Fruit fly (Drosophila melanogaster): ENCODE results near the gene skd.

The skd gene

DNA sequence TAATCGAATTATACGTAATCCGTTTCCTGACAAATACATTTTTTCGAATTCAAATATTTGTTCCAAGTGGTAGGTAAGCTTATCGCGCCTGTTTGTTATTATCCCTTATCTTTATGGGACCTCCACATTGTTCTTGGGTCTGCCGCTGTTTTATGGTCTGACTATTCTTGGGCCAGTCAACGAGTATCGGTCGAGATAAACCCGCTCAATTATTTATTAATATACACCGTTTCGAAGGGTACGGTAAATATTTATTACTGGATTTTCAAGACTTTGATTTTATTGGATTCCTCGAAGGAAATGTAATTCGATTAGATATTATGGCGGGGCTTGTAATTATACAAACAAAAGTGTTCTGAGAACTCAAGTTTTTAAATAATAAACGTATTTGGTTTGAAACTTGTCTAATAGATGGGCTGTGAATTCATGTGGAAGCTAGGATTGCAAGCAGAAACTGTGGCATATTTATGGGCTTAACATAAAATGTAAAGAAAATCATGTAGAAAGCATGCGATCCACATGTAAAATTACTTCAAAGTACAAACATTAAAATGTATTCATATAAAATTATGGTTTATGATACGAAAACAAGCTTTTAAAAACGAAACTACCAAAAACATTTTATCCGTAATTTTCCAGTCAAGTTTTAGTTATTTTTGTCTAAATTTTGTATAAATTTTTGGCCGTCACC lies 38.1 kb upstream of the skd start, which contains the start of gene CG43072 (continued):
- TF ChIP-seq Awh (GFP tag; IDR thresholded peaks at IDR 0.05) (no peak), CG3163 (GFP tag; optimal IDR thresholded peaks at IDR 0.05) (no peak), CG4730 (GFP tag; IDR thresholded peaks at IDR 0.05) (no peak), Opbp (GFP tag; IDR thresholded peaks at IDR 0.05; ENCODE audit: partially characterized antibody) (0 out of 3 replicates have a peak, but pooled peaks have one; percentile 34), p53 (GFP tag; optimal IDR thresholded peaks at IDR 0.05) (no peak), sna (GFP tag; IDR thresholded peaks at IDR 0.05; ENCODE audit: partially characterized antibody) (no peak), E2f1 (GFP tag; IDR thresholded peaks at IDR 0.05) (no peak), en (GFP tag; optimal IDR thresholded peaks at IDR 0.05) (no peak), CG8944 (GFP tag; optimal IDR thresholded peaks at IDR 0.05) (no peak), CG14710 (tag; optimal IDR thresholded peaks at IDR 0.05) (no peak), Xbp1 (GFP tag; optimal IDR thresholded peaks at IDR 0.05) (no peak), chinmo (GFP tag; IDR thresholded peaks at IDR 0.05; ENCODE audit: partially characterized antibody) (0 out of 4 replicates have a peak, but pooled peaks have one; percentile 16), dysf (GFP tag; IDR thresholded peaks at IDR 0.05) (no peak), CG8765 (GFP tag; IDR thresholded peaks at IDR 0.05) (no peak), Rfx (GFP tag; IDR thresholded peaks at IDR 0.05) (no peak), Hr51 (GFP tag; optimal IDR thresholded peaks at IDR 0.05) (no peak), sens (GFP tag) (peak; percentile 75), CG14441 (GFP tag; IDR thresholded peaks at IDR 0.05) (no peak), stwl (tag; optimal IDR thresholded peaks at IDR 0.05) (peak; percentile 49), hb (GFP tag; IDR thresholded peaks at IDR 0.05; ENCODE audit: partially characterized antibody) (no peak), amos (GFP tag; IDR thresholded peaks at IDR 0.05; ENCODE audit: partially characterized antibody) (peak; percentile 64; the same call in 1 of the 2 replicates), TFAM (GFP tag; optimal IDR thresholded peaks at IDR 0.05) (no peak), tap (tag; optimal IDR thresholded peaks at IDR 0.05) (peak; percentile 59), jigr1 (GFP tag; IDR thresholded peaks at IDR 0.05) (no peak), CG12744 (GFP tag; optimal IDR thresholded peaks at IDR 0.05) (peak; percentile 10), Camta (GFP tag; optimal IDR thresholded peaks at IDR 0.05) (no peak), CG10565 (GFP tag; optimal IDR thresholded peaks at IDR 0.05) (no peak), MBD-R2 (GFP tag; IDR thresholded peaks at IDR 0.05) (no peak), CG15073 (GFP tag; optimal IDR thresholded peaks at IDR 0.05) (no peak), slbo (GFP tag; IDR thresholded peaks at IDR 0.05) (no peak), CG10147 (GFP tag; optimal IDR thresholded peaks at IDR 0.05) (no peak), cas (GFP tag; IDR thresholded peaks at IDR 0.05) (no peak), ci (GFP tag; IDR thresholded peaks at IDR 0.05) (no peak), CG1529 (GFP tag; optimal IDR thresholded peaks at IDR 0.05) (no peak), CG3065 (GFP tag; optimal IDR thresholded peaks at IDR 0.05) (no peak), CG8478 (optimal IDR thresholded peaks at IDR 0.05) (no peak), CG15696 (tag; optimal IDR thresholded peaks at IDR 0.05) (no peak), CG4617 (GFP tag; optimal IDR thresholded peaks at IDR 0.05; ENCODE audit: borderline replicate concordance) (no peak), Chrac-16 (GFP tag; optimal IDR thresholded peaks at IDR 0.05) (no peak), ftz-f1 (GFP tag; optimal IDR thresholded peaks at IDR 0.05) (no peak), CG1024 (GFP tag; IDR thresholded peaks at IDR 0.05) (no peak), CG31365 (tag; optimal IDR thresholded peaks at IDR 0.05) (peak; percentile 31), Elba2 (GFP tag; optimal IDR thresholded peaks at IDR 0.05) (no peak), salm (tag; optimal IDR thresholded peaks at IDR 0.05) (peak; percentile 87), trem (tag; optimal IDR thresholded peaks at IDR 0.05) (peak; percentile 4), her (GFP tag; optimal IDR thresholded peaks at IDR 0.05) (no peak), H15 (GFP tag; IDR thresholded peaks at IDR 0.05) (no peak), HLH54F (GFP tag; optimal IDR thresholded peaks at IDR 0.05) (no peak), ap (GFP tag; IDR thresholded peaks at IDR 0.05) (no peak), sc (optimal IDR thresholded peaks at IDR 0.05) (no peak), sc (GFP tag; optimal IDR thresholded peaks at IDR 0.05) (no peak), CG11247 (GFP tag; IDR thresholded peaks at IDR 0.05) (no peak)
